Worm (Caenorhabditis elegans): ENCODE results near the gene wdr-37.

The wdr-37 gene

ce11 chrIII:5573694-5574093, 26.2 kb downstream of the wdr-37 start, which contains the start of gene molo-1:
TSS of gene molo-1 (plus strand) at chrIII:5573994.
- TF ChIP-seq nhr-12 (tag; optimal IDR thresholded peaks at IDR 0.05) (no peak), lir-3 (tag; optimal IDR thresholded peaks at IDR 0.05; ENCODE audit: poor library complexity) (no peak), ztf-4 (tag; optimal IDR thresholded peaks at IDR 0.05) (no peak), unc-86 (tag; optimal IDR thresholded peaks at IDR 0.05) (no peak), ama-1 (optimal IDR thresholded peaks at IDR 0.05) (no peak), mef-2 (tag; optimal IDR thresholded peaks at IDR 0.05) (no peak), ceh-82 (tag; optimal IDR thresholded peaks at IDR 0.05) (no peak), nhr-47 (tag; optimal IDR thresholded peaks at IDR 0.05) (no peak), unc-130 (tag; optimal IDR thresholded peaks at IDR 0.05) (no peak), efl-1 (optimal IDR thresholded peaks at IDR 0.05) (no peak), efl-1 (GFP tag; optimal IDR thresholded peaks at IDR 0.05 in 1 of 2) (no peak), ceh-90 (tag; optimal IDR thresholded peaks at IDR 0.05) (no peak), hlh-4 (tag; optimal IDR thresholded peaks at IDR 0.05) (no peak), lsy-2 (tag; optimal IDR thresholded peaks at IDR 0.05) (no peak), aha-1 (tag; optimal IDR thresholded peaks at IDR 0.05) (no peak), C34B4.2 (tag; optimal IDR thresholded peaks at IDR 0.05) (no peak), tbx-2 (tag; optimal IDR thresholded peaks at IDR 0.05) (no peak)

DNA sequence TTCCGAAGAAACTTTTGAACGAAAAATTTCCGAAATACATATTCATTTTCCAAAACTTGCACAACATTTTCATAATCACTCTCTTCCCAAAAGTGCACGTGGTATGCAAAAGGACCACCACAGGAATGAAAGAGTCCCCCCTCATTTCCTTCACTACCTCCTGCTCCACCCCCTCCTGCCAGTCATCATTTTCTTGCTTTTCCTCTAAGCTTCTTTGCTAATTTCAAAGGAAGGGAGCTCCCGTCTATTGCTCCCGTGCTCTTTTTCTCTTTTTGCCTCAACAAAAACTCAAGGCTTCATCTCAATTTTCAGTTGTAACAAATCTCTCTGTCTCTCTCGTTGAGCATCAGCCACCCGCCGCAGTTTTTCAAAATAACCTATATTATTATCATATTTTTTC, 27.1 kb downstream of the wdr-37 start:
- TF ChIP-seq efl-1 (optimal IDR thresholded peaks at IDR 0.05) (no peak), efl-1 (GFP tag; optimal IDR thresholded peaks at IDR 0.05 in 1 of 2) (peak in 1 of 2 experiments; percentile 20), pag-3 (tag; optimal IDR thresholded peaks at IDR 0.05; ENCODE audit: borderline replicate concordance, insufficient read depth) (peak; percentile 14), F16B12.6 (tag; optimal IDR thresholded peaks at IDR 0.05) (no peak), skn-1 (tag; optimal IDR thresholded peaks at IDR 0.05) (peak; percentile 9), nhr-71 (tag; optimal IDR thresholded peaks at IDR 0.05) (peak; percentile 18), rnt-1 (tag; optimal IDR thresholded peaks at IDR 0.05) (peak; percentile 40), unc-98 (GFP tag; IDR thresholded peaks at IDR 0.05) (no peak), mdl-1 (tag; optimal IDR thresholded peaks at IDR 0.05) (peak in 1 of 2 experiments; percentile 25), lin-14 (GFP tag; optimal IDR thresholded peaks at IDR 0.05) (peak; percentile 65), ceh-90 (tag; optimal IDR thresholded peaks at IDR 0.05) (no peak), unc-86 (tag; optimal IDR thresholded peaks at IDR 0.05) (no peak)

- TF ChIP-seq ceh-8 (GFP tag; optimal IDR thresholded peaks at IDR 0.05) (no peak), ama-1 (optimal IDR thresholded peaks at IDR 0.05) (no peak), isw-1 (GFP tag; IDR thresholded peaks at IDR 0.05) (no peak), aha-1 (tag; optimal IDR thresholded peaks at IDR 0.05) (no peak), ceh-63 (GFP tag; optimal IDR thresholded peaks at IDR 0.05) (no peak), unc-30 (tag; optimal IDR thresholded peaks at IDR 0.05) (peak; percentile 54), hlh-17 (GFP tag; optimal IDR thresholded peaks at IDR 0.05; ENCODE audit: borderline replicate concordance) (no peak), grh-1 (GFP tag; IDR thresholded peaks at IDR 0.05) (no peak), nhr-12 (tag; optimal IDR thresholded peaks at IDR 0.05) (no peak), mdl-1 (tag; optimal IDR thresholded peaks at IDR 0.05) (no peak), sox-4 (tag; optimal IDR thresholded peaks at IDR 0.05) (no peak), unc-86 (tag; optimal IDR thresholded peaks at IDR 0.05) (no peak), F16B12.6 (tag; optimal IDR thresholded peaks at IDR 0.05) (no peak), nhr-71 (tag; optimal IDR thresholded peaks at IDR 0.05) (peak; percentile 28), hpl-2 (GFP tag; optimal IDR thresholded peaks at IDR 0.05) (no peak), mab-9 (GFP tag; IDR thresholded peaks at IDR 0.05) (no peak), pag-3 (tag; optimal IDR thresholded peaks at IDR 0.05; ENCODE audit: borderline replicate concordance, insufficient read depth) (no peak), lin-15B (tag; optimal IDR thresholded peaks at IDR 0.05) (no peak), vab-15 (tag; optimal IDR thresholded peaks at IDR 0.05) (no peak), hlh-4 (tag; optimal IDR thresholded peaks at IDR 0.05) (no peak), jun-1 (tag; optimal IDR thresholded peaks at IDR 0.05) (no peak), unc-130 (tag; optimal IDR thresholded peaks at IDR 0.05) (no peak), lin-14 (GFP tag; optimal IDR thresholded peaks at IDR 0.05) (peak; percentile 55), rnt-1 (tag; optimal IDR thresholded peaks at IDR 0.05) (peak; percentile 50), lin-35 (GFP tag; optimal IDR thresholded peaks at IDR 0.05) (no peak), efl-1 (optimal IDR thresholded peaks at IDR 0.05) (no peak), efl-1 (GFP tag; optimal IDR thresholded peaks at IDR 0.05 in 1 of 2) (peak in 1 of 2 experiments; percentile 20), lin-13 (GFP tag; optimal IDR thresholded peaks at IDR 0.05) (no peak), snpc-4 (tag; optimal IDR thresholded peaks at IDR 0.05) (no peak), elt-3 (tag; optimal IDR thresholded peaks at IDR 0.05) (no peak), swsn-7 (tag; optimal IDR thresholded peaks at IDR 0.05) (no peak), nhr-20 (tag; optimal IDR thresholded peaks at IDR 0.05) (no peak), nhr-77 (tag; optimal IDR thresholded peaks at IDR 0.05) (no peak), lir-3 (tag; optimal IDR thresholded peaks at IDR 0.05; ENCODE audit: poor library complexity) (no peak)
These were observed 28.9 kb downstream of the wdr-37 start for ce11 chrIII:5570814-5571443.

All from whole organism, L1 larva.